Fruit fly (Drosophila melanogaster) whole organism, pupa: ENCODE results near the gene Sfp23F.

Source experiments
- CG10348 ChIP-seq: fragments of 200-800 bp; sonication (Bioruptor generic); IDR thresholded peaks from 2 replicates; pipeline ENCODE4 v1.3.6; 2022; ENCODE audit warnings: missing biosample characterization, missing genetic modification characterization
- CG12605 ChIP-seq: fragments of 200-800 bp; sonication (Bioruptor generic); IDR thresholded peaks from 2 replicates; pipeline ENCODE4 v1.3.6; 2022; ENCODE audit warnings: missing biosample characterization, missing genetic modification characterization
- CG13204 ChIP-seq: fragments of 200-800 bp; sonication (Bioruptor generic); optimal IDR thresholded peaks from 2 replicates; lab custom pipeline; 2018; ENCODE audit warnings: missing biosample characterization, mild to moderate bottlenecking, missing genetic modification characterization, moderate library complexity
- CG14655 ChIP-seq: fragments of 200-800 bp; sonication (Bioruptor generic); optimal IDR thresholded peaks from 3 replicates; lab custom pipeline; 2017; ENCODE audit warnings: mild to moderate bottlenecking, missing biosample characterization, missing genetic modification reagents, missing genetic modification characterization
- CG15710 ChIP-seq: fragments of 200-800 bp; sonication (Bioruptor generic); optimal IDR thresholded peaks from 2 replicates; lab custom pipeline; 2018; ENCODE audit warnings: missing biosample characterization, mild to moderate bottlenecking, missing genetic modification characterization, moderate library complexity
- CG17806 ChIP-seq: fragments of 200-800 bp; sonication (Bioruptor generic); optimal IDR thresholded peaks from 2 replicates; lab custom pipeline; 2018; ENCODE audit warnings: missing biosample characterization, mild to moderate bottlenecking, missing genetic modification characterization, moderate library complexity
- CG32121 ChIP-seq: fragments of 200-800 bp; sonication (Bioruptor generic); IDR thresholded peaks from 2 replicates; pipeline ENCODE4 v1.3.6; 2022; ENCODE audit warnings: missing biosample characterization, missing genetic modification characterization
- CG34367 ChIP-seq: fragments of 200-800 bp; sonication (Bioruptor generic); optimal IDR thresholded peaks from 2 replicates; lab custom pipeline; 2018; ENCODE audit warnings: missing biosample characterization, mild to moderate bottlenecking, missing genetic modification characterization
- CG4496 ChIP-seq: fragments of 200-800 bp; sonication (Bioruptor generic); IDR thresholded peaks from 3 replicates; pipeline ENCODE4 v1.3.6; 2022; ENCODE audit warnings: missing biosample characterization, missing genetic modification characterization
- CG8159 ChIP-seq: fragments of 200-800 bp; sonication (Bioruptor generic); optimal IDR thresholded peaks from 3 replicates; lab custom pipeline; 2018; ENCODE audit warnings: missing biosample characterization, mild to moderate bottlenecking, missing genetic modification characterization, moderate library complexity
- CG8301 ChIP-seq: fragments of 200-800 bp; sonication (Bioruptor generic); optimal IDR thresholded peaks from 2 replicates; lab custom pipeline; 2018; ENCODE audit warnings: missing biosample characterization, mild to moderate bottlenecking, missing genetic modification characterization
- CG9948 ChIP-seq: fragments of 200-800 bp; sonication (Bioruptor generic); optimal IDR thresholded peaks from 2 replicates; lab custom pipeline; 2018; ENCODE audit warnings: missing biosample characterization, mild to moderate bottlenecking, missing genetic modification characterization, moderate library complexity
- D1 ChIP-seq: fragments of 200-800 bp; sonication (Bioruptor generic); optimal IDR thresholded peaks from 2 replicates; lab custom pipeline; 2018; ENCODE audit warnings: missing biosample characterization, mild to moderate bottlenecking, missing genetic modification characterization, moderate library complexity
- EcR ChIP-seq: fragments of 200-800 bp; sonication (Bioruptor generic); optimal IDR thresholded peaks from 3 replicates; lab custom pipeline; 2019; ENCODE audit warnings: missing biosample characterization, missing genetic modification characterization, mild to moderate bottlenecking, moderate library complexity, missing genetic modification reagents
- Ets98B ChIP-seq: fragments of 200-800 bp; sonication (Bioruptor generic); IDR thresholded peaks from 2 replicates; pipeline ENCODE4 v1.3.6; 2022; ENCODE audit warnings: missing biosample characterization, missing genetic modification characterization
- Pif1A ChIP-seq: fragments of 200-800 bp; sonication (Bioruptor generic); optimal IDR thresholded peaks from 3 replicates; lab custom pipeline; 2016; ENCODE audit warnings: missing biosample characterization, missing genetic modification characterization
- Pif1B ChIP-seq: fragments of 200-800 bp; sonication (Bioruptor generic); optimal IDR thresholded peaks from 3 replicates; lab custom pipeline; 2016; ENCODE audit warnings: missing biosample characterization, missing genetic modification characterization
- Snoo ChIP-seq: fragments of 200-800 bp; sonication (Bioruptor generic); optimal IDR thresholded peaks from 3 replicates; lab custom pipeline; 2017; ENCODE audit warnings: missing biosample characterization, mild to moderate bottlenecking, missing genetic modification characterization, inconsistent platforms
- fd96Ca ChIP-seq: fragments of 200-800 bp; sonication (Bioruptor generic); IDR thresholded peaks from 3 replicates; pipeline ENCODE4 v1.3.6; 2022; ENCODE audit warnings: missing biosample characterization, missing genetic modification characterization
- gl ChIP-seq: fragments of 200-800 bp; sonication (Bioruptor generic); optimal IDR thresholded peaks from 2 replicates; lab custom pipeline; 2018; ENCODE audit warnings: missing biosample characterization, mild to moderate bottlenecking, missing genetic modification characterization
- rn ChIP-seq: fragments of 200-800 bp; sonication (Bioruptor generic); IDR thresholded peaks from 2 replicates; pipeline ENCODE4 v1.3.6; 2022; ENCODE audit warnings: missing biosample characterization, missing genetic modification characterization

The Sfp23F gene

DNA sequence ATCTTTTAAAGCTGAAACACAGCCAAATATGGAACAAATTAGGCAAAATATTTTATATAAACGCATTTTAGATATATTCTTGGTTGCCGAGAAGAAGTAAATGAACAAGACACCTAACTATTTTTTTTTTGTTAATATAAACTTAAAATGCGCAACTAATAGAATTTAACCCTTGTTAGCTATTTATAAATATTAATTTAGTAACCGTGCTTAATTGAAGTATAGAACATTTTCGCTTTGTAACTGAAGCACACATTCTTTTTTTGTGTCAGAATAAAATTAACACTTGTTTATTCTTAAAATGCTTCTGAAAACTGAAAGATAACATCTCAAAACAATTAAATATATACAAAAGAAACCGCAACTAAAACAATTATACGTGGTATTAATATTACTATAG lies at the start of gene Sfp23F:
Gene Sfp23F (minus strand): TSS at position 101 of the 400 bp plus-strand sequence.
- TF ChIP-seq CG13204 (GFP tag; lab: Kevin White, UChicago) = no peak
- no peak for TF ChIP-seq CG4496
- TF ChIP-seq CG14655 (GFP tag; lab: Kevin White, UChicago) = no peak

DNA sequence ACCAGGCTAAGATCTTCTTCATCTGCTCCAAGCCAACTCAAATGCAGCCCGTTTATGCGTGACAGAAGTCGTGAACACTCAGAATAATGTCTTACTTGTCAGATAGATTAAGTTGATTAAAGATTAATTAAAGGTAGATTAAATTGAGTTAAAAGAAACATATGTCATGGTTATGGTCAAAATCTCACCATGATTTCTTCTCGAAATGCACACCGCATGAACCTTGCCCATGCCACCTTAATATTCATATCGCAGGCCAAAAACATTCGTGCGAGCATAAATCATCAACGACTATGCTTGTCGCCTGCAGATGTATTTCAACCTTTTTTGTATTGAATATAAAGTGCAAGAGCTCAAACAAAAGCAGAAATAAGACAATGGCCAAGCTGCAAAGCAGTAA lies 49.5 kb upstream of the Sfp23F start:
- TF ChIP-seq CG13204 (GFP tag; lab: Kevin White, UChicago) (peak; percentile 73), Snoo (peak; percentile 74), CG10348 (GFP tag; lab: Robert Waterston, UW) (no peak), CG8159 (tag; lab: Kevin White, UChicago) (peak; percentile 64), fd96Ca (GFP tag; lab: Robert Waterston, UW) (peak; percentile 90), gl (tag; lab: Kevin White, UChicago) (peak; percentile 46), CG8301 (tag; lab: Kevin White, UChicago) (peak; percentile 89), CG12605 (GFP tag; lab: Robert Waterston, UW) (peak; percentile 94), CG4496 (peak; percentile 91), CG9948 (peak; percentile 80), D1 (tag; lab: Kevin White, UChicago) (no peak), Pif1A (peak; percentile 76), CG15710 (tag; lab: Kevin White, UChicago) (peak; percentile 88), rn (peak; percentile 37; the same call in 1 of the 2 replicates), Ets98B (GFP tag; lab: Robert Waterston, UW) (peak; percentile 88), EcR (GFP tag; lab: Kevin White, UChicago) (no peak), CG17806 (tag; lab: Kevin White, UChicago) (peak; percentile 66), CG32121 (peak; percentile 87), Pif1B (GFP tag; lab: Kevin White, UChicago) (peak; percentile 78), CG34367 (peak; percentile 61), CG14655 (GFP tag; lab: Kevin White, UChicago) (peak; percentile 88)

DNA sequence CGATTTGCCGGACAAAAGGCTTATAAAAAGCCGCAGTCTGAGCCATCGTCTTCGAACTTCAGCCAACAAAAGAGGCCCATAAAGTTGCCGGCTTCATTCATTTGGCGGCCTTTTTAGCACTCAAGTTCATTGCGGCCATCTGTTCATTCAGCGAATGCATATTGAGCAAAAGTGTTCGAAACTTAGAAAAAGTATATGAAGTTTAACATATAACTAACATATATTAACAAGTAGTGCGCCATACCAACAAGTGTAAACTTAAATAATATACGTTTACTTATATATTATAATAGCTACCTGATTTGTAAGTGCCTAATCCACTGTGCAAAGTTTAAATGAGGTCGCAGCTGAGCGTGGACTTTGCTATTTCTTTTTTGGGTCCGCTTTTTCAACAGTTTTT lies 48.8 kb upstream of the Sfp23F start:
- peak; percentile 22 for TF ChIP-seq CG8301 (tag; lab: Kevin White, UChicago)
- TF ChIP-seq CG4496 = peak; percentile 39; the same call in 2 of the 3 replicates
- no peak for TF ChIP-seq fd96Ca (GFP tag; lab: Robert Waterston, UW)
- no peak for TF ChIP-seq Pif1B (GFP tag; lab: Kevin White, UChicago)
- TF ChIP-seq CG10348 (GFP tag; lab: Robert Waterston, UW) = no peak
- TF ChIP-seq CG17806 (tag; lab: Kevin White, UChicago) = no peak
- TF ChIP-seq CG9948 = peak; percentile 25
- TF ChIP-seq EcR (GFP tag; lab: Kevin White, UChicago) = no peak
- peak; percentile 47 for TF ChIP-seq CG12605 (GFP tag; lab: Robert Waterston, UW)
- TF ChIP-seq Pif1A = peak; percentile 30
- peak; percentile 13; the same call in 1 of the 2 replicates for TF ChIP-seq CG32121
- peak; percentile 24 for TF ChIP-seq CG14655 (GFP tag; lab: Kevin White, UChicago)
- TF ChIP-seq rn = 0 out of 2 replicates have a peak, but pooled peaks have one; percentile 20
- TF ChIP-seq CG34367 = no peak
- TF ChIP-seq CG15710 (tag; lab: Kevin White, UChicago) = no peak

DNA sequence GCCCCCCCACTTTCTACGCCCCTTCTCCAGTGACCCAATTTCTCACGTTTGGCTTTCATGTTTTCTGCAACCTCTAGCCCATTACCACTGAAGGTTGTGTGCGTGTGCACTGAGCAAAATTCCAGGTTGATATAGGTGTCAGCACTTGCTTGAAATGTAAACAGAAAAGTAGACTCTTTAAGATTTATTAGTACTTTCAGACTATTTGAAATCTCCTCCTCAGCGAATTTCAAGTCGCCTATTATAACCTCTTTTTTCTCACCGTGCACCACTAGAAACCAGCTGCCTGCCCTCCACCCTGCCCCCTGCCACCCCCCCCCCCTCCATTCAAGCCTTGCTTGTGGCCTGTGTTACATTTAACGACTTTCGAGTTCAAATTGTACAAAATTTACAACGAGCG lies 47.5 kb upstream of the Sfp23F start:
- TF ChIP-seq fd96Ca (GFP tag; lab: Robert Waterston, UW) (peak; percentile 65; the same call in 2 of the 3 replicates), CG9948 (peak; percentile 7), CG14655 (GFP tag; lab: Kevin White, UChicago) (peak; percentile 17), rn (no peak), CG17806 (tag; lab: Kevin White, UChicago) (no peak), CG32121 (peak; percentile 64; the same call in 1 of the 2 replicates), CG13204 (GFP tag; lab: Kevin White, UChicago) (no peak), CG8301 (tag; lab: Kevin White, UChicago) (peak; percentile 3), gl (tag; lab: Kevin White, UChicago) (no peak), CG15710 (tag; lab: Kevin White, UChicago) (no peak), CG4496 (peak; percentile 72; the same call in 2 of the 3 replicates), Ets98B (GFP tag; lab: Robert Waterston, UW) (peak; percentile 56)

DNA sequence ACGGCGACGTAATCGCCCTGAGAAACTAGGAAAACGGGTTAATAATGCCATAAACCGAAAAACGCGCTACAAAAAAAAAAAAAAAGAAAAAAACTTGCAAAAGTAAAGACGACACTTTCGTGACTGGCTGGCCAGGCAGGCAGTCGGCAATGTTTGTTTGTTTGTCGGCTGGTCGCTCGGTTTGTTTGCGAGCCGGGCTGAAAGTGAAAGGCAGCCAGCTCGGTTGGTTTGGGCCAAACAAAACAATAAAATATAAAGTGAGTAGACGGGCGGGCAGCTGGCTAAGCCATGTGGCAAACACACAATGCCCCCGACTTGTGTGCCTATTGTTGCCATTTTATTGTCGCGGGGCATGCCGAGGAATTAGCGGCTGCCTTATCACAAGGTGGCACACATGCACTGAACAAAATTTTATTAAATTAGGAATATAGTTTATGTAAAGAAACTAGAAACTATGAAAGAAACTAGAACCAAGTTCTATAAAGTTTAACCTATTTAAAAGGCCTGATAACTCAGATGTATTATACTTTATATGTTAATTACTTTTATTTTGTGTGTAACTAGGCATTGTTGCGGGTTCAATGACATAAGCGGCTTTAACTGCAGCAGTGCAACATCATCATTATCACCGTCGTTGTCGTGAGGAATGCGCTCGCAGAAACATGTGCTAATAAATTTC lies 41.0 kb upstream of the Sfp23F start:
- TF ChIP-seq Snoo = no peak
- TF ChIP-seq Pif1B (GFP tag; lab: Kevin White, UChicago) = no peak
- TF ChIP-seq CG8301 (tag; lab: Kevin White, UChicago) = no peak
- TF ChIP-seq rn = no peak
- no peak for TF ChIP-seq CG15710 (tag; lab: Kevin White, UChicago)
- TF ChIP-seq CG17806 (tag; lab: Kevin White, UChicago) = no peak
- TF ChIP-seq Pif1A = no peak
- peak; percentile 2 for TF ChIP-seq CG14655 (GFP tag; lab: Kevin White, UChicago)
- TF ChIP-seq Ets98B (GFP tag; lab: Robert Waterston, UW) = peak; percentile 9; the same call in 1 of the 2 replicates
- TF ChIP-seq CG13204 (GFP tag; lab: Kevin White, UChicago) = no peak
- TF ChIP-seq CG9948 = peak; percentile 15
- TF ChIP-seq CG34367 = no peak
- no peak for TF ChIP-seq CG10348 (GFP tag; lab: Robert Waterston, UW)
- no peak for TF ChIP-seq EcR (GFP tag; lab: Kevin White, UChicago)
- no peak for TF ChIP-seq D1 (tag; lab: Kevin White, UChicago)
- TF ChIP-seq CG32121 = peak; percentile 59; the same call in 1 of the 2 replicates
- TF ChIP-seq fd96Ca (GFP tag; lab: Robert Waterston, UW) = no peak
- TF ChIP-seq CG8159 (tag; lab: Kevin White, UChicago) = peak; percentile 4
